Fruit fly (Drosophila melanogaster): ENCODE measurements around the gene CG34126.

Gene CG34126

dm6 chr2L:5036120-5036519 is 54.7 kb downstream of the CG34126 start:
- TF ChIP-seq Ets21C (GFP tag; optimal IDR thresholded peaks at IDR 0.05) (no peak), CG6808 (GFP tag; optimal IDR thresholded peaks at IDR 0.05) (no peak)

- TF ChIP-seq Met (GFP tag; optimal IDR thresholded peaks at IDR 0.05) (no peak), CG7368 (GFP tag; optimal IDR thresholded peaks at IDR 0.05) (peak; percentile 63), ss (GFP tag; optimal IDR thresholded peaks at IDR 0.05) (peak; percentile 15 to 19)
Measured at dm6 chr2L:5037402-5037860, 56.0 kb downstream of the CG34126 start, which contains the start of the genes CG14042 and SP555. Gene CG14042 (plus strand): TSS chr2L:5037709. Gene SP555 (plus strand): TSS chr2L:5037709.

- peak; percentile 67 for TF ChIP-seq CG15336 (GFP tag; IDR thresholded peaks at IDR 0.05)
- TF ChIP-seq achi (GFP tag; optimal IDR thresholded peaks at IDR 0.05) = no peak
- TF ChIP-seq CG6276 (GFP tag; optimal IDR thresholded peaks at IDR 0.05) = no peak
- TF ChIP-seq vri (GFP tag; optimal IDR thresholded peaks at IDR 0.05) = no peak
- TF ChIP-seq CG6854 (GFP tag; optimal IDR thresholded peaks at IDR 0.05) = no peak
- TF ChIP-seq CG3919 (GFP tag; optimal IDR thresholded peaks at IDR 0.05) = no peak
- TF ChIP-seq eg (GFP tag; IDR thresholded peaks at IDR 0.05) = no peak
- no peak for TF ChIP-seq CG11294 (GFP tag; IDR thresholded peaks at IDR 0.05)
- no peak for TF ChIP-seq fkh (GFP tag; optimal IDR thresholded peaks at IDR 0.05)
- TF ChIP-seq spab (GFP tag; optimal IDR thresholded peaks at IDR 0.05) = no peak
- TF ChIP-seq CG11762 (GFP tag; optimal IDR thresholded peaks at IDR 0.05; ENCODE audit: insufficient read depth) = no peak
- TF ChIP-seq Smox (GFP tag; optimal IDR thresholded peaks at IDR 0.05) = no peak
- TF ChIP-seq CG8119 (GFP tag; IDR thresholded peaks at IDR 0.05) = peak; percentile 41; the same call in 2 of the 3 replicates
- no peak for TF ChIP-seq CG4318 (GFP tag; optimal IDR thresholded peaks at IDR 0.05)
- no peak for TF ChIP-seq CG16779 (tag; optimal IDR thresholded peaks at IDR 0.05)
- no peak for TF ChIP-seq Sox102F (GFP tag; optimal IDR thresholded peaks at IDR 0.05)
- no peak for TF ChIP-seq salr (GFP tag; optimal IDR thresholded peaks at IDR 0.05)
- no peak for TF ChIP-seq dac (GFP tag; optimal IDR thresholded peaks at IDR 0.05)
- no peak for TF ChIP-seq CG8632 (GFP tag; optimal IDR thresholded peaks at IDR 0.05)
- TF ChIP-seq dsx (GFP tag; optimal IDR thresholded peaks at IDR 0.05; ENCODE audit: poor library complexity, severe bottlenecking) = no peak
- no peak for TF ChIP-seq Sox14 (GFP tag; optimal IDR thresholded peaks at IDR 0.05)
- no peak for TF ChIP-seq net (GFP tag; optimal IDR thresholded peaks at IDR 0.05)
- no peak for TF ChIP-seq Gug (GFP tag; IDR thresholded peaks at IDR 0.05)
- no peak for TF ChIP-seq fd59A (GFP tag; optimal IDR thresholded peaks at IDR 0.05)
- TF ChIP-seq lz (GFP tag; optimal IDR thresholded peaks at IDR 0.05) = no peak
- no peak for TF ChIP-seq CG6792 (GFP tag; optimal IDR thresholded peaks at IDR 0.05)
- no peak for TF ChIP-seq CG1621 (tag; optimal IDR thresholded peaks at IDR 0.05)
- TF ChIP-seq CG7368 (GFP tag; optimal IDR thresholded peaks at IDR 0.05) = no peak
- no peak for TF ChIP-seq CG10669 (GFP tag; optimal IDR thresholded peaks at IDR 0.05)
- no peak for TF ChIP-seq fd85E (GFP tag; optimal IDR thresholded peaks at IDR 0.05)
- TF ChIP-seq Hr38 (GFP tag; optimal IDR thresholded peaks at IDR 0.05) = no peak
- TF ChIP-seq CG6808 (GFP tag; optimal IDR thresholded peaks at IDR 0.05) = no peak
- no peak for TF ChIP-seq CG8319 (GFP tag; optimal IDR thresholded peaks at IDR 0.05)
- TF ChIP-seq Eip78C (GFP tag) = peak; percentile 71
- TF ChIP-seq Sox15 (GFP tag; optimal IDR thresholded peaks at IDR 0.05) = no peak
- TF ChIP-seq Met (GFP tag; optimal IDR thresholded peaks at IDR 0.05) = peak; percentile 18
- peak; percentile 31 for TF ChIP-seq esn (GFP tag; optimal IDR thresholded peaks at IDR 0.05)
- no peak for TF ChIP-seq Lpt (GFP tag; optimal IDR thresholded peaks at IDR 0.05)
- TF ChIP-seq CG34406 (GFP tag; optimal IDR thresholded peaks at IDR 0.05) = no peak
- TF ChIP-seq topi (GFP tag; optimal IDR thresholded peaks at IDR 0.05) = no peak
- TF ChIP-seq ss (GFP tag; optimal IDR thresholded peaks at IDR 0.05) = no peak
- peak; percentile 1 for TF ChIP-seq CG32006 (GFP tag; optimal IDR thresholded peaks at IDR 0.05)
- peak; percentile 10 for TF ChIP-seq CG3032 (tag; optimal IDR thresholded peaks at IDR 0.05)
- TF ChIP-seq svp (GFP tag) = no peak
- no peak for TF ChIP-seq OdsH (GFP tag; optimal IDR thresholded peaks at IDR 0.05)
- no peak for TF ChIP-seq Eip75B (GFP tag; optimal IDR thresholded peaks at IDR 0.05)
- TF ChIP-seq Hr4 (GFP tag; optimal IDR thresholded peaks at IDR 0.05) = no peak
Measured at dm6 chr2L:5042076-5042475, 60.7 kb downstream of the CG34126 start.

Data from whole organism, prepupa.